Fruit fly (Drosophila melanogaster) whole organism, embryonic: ENCODE measurements around the gene ATPsynC.

Source experiments
- CG10147 ChIP-seq: fragments of 200-800 bp; sonication (Bioruptor generic); optimal IDR thresholded peaks from 2 replicates; lab custom pipeline; 2019; ENCODE audit warnings: missing biosample characterization, mild to moderate bottlenecking, missing genetic modification characterization, moderate library complexity
- CG10274 ChIP-seq: fragments of 200-800 bp; sonication (Bioruptor generic); optimal IDR thresholded peaks from 3 replicates; lab custom pipeline; 2017; ENCODE audit warnings: missing biosample characterization, mild to moderate bottlenecking, missing genetic modification characterization
- CG10543 ChIP-seq: fragments of 200-800 bp; sonication (Bioruptor generic); optimal IDR thresholded peaks from 3 replicates; lab custom pipeline; 2017; ENCODE audit warnings: missing biosample characterization, mild to moderate bottlenecking, missing genetic modification characterization, moderate library complexity
- CG10959 ChIP-seq: fragments of 200-800 bp; sonication (Bioruptor generic); IDR thresholded peaks from 2 replicates; pipeline ENCODE4 v1.3.6; 2022; ENCODE audit warnings: missing biosample characterization, missing genetic modification characterization
- CG11723 ChIP-seq: fragments of 200-800 bp; sonication (Bioruptor generic); optimal IDR thresholded peaks from 2 replicates; lab custom pipeline; 2017; ENCODE audit warnings: missing biosample characterization, mild to moderate bottlenecking, missing genetic modification characterization
- CG12219 ChIP-seq: fragments of 200-800 bp; sonication (Bioruptor generic); optimal IDR thresholded peaks from 3 replicates; lab custom pipeline; 2018; ENCODE audit warnings: missing biosample characterization, mild to moderate bottlenecking, missing genetic modification characterization
- CG13287 ChIP-seq: fragments of 200-800 bp; sonication (Bioruptor generic); IDR thresholded peaks from 2 replicates; pipeline ENCODE4 v1.3.6; 2022; ENCODE audit warnings: missing biosample characterization, missing genetic modification characterization; ENCODE audit not compliant: partially characterized antibody
- CG2678 ChIP-seq: fragments of 200-800 bp; sonication (Bioruptor generic); optimal IDR thresholded peaks from 3 replicates; lab custom pipeline; 2019; ENCODE audit warnings: missing biosample characterization, mild to moderate bottlenecking, missing genetic modification characterization, moderate library complexity
- CG2712 ChIP-seq: fragments of 200-800 bp; optimal IDR thresholded peaks from 3 replicates; lab custom pipeline; 2019; ENCODE audit warnings: missing biosample characterization, mild to moderate bottlenecking, missing genetic modification characterization, moderate library complexity
- CG31441 ChIP-seq: fragments of 200-800 bp; sonication (Bioruptor generic); IDR thresholded peaks from 2 replicates; pipeline ENCODE4 v1.3.6; 2022; ENCODE audit warnings: missing biosample characterization, missing genetic modification characterization
- CG33557 ChIP-seq: fragments of 200-800 bp; sonication (Bioruptor generic); optimal IDR thresholded peaks from 2 replicates; lab custom pipeline; 2019; ENCODE audit warnings: missing biosample characterization, mild to moderate bottlenecking, missing genetic modification characterization, moderate library complexity
- CG3407 ChIP-seq: fragments of 200-800 bp; sonication (Bioruptor generic); optimal IDR thresholded peaks from 2 replicates; lab custom pipeline; 2018; ENCODE audit warnings: missing biosample characterization, mild to moderate bottlenecking, missing genetic modification characterization
- CG3995 ChIP-seq: fragments of 200-800 bp; sonication (Bioruptor generic); optimal IDR thresholded peaks from 3 replicates; lab custom pipeline; 2016; ENCODE audit warnings: missing biosample characterization, missing genetic modification characterization
- CG4424 ChIP-seq: fragments of 200-800 bp; sonication (Bioruptor generic); optimal IDR thresholded peaks from 3 replicates; lab custom pipeline; 2016; ENCODE audit warnings: missing biosample characterization, missing genetic modification characterization
- CG4617 ChIP-seq: fragments of 200-800 bp; sonication (Bioruptor generic); optimal IDR thresholded peaks from 3 replicates; lab custom pipeline; 2016; ENCODE audit warnings: missing biosample characterization, missing genetic modification characterization, borderline replicate concordance
- CG6689 ChIP-seq: fragments of 200-800 bp; sonication (Bioruptor generic); IDR thresholded peaks from 2 replicates; pipeline ENCODE4 v1.3.6; 2022; ENCODE audit warnings: missing biosample characterization, missing genetic modification characterization
- CG7271 ChIP-seq: fragments of 200-800 bp; sonication (Bioruptor generic); optimal IDR thresholded peaks from 2 replicates; lab custom pipeline; 2018; ENCODE audit warnings: missing biosample characterization, mild to moderate bottlenecking, missing genetic modification characterization, moderate library complexity
- CG7372 ChIP-seq: fragments of 200-800 bp; sonication (Bioruptor generic); IDR thresholded peaks from 2 replicates; pipeline ENCODE4 v1.3.6; 2022; ENCODE audit warnings: missing biosample characterization, missing genetic modification characterization
- CG7556 ChIP-seq: fragments of 200-800 bp; sonication (Bioruptor generic); optimal IDR thresholded peaks from 2 replicates; lab custom pipeline; 2017; ENCODE audit warnings: missing biosample characterization, mild to moderate bottlenecking, missing genetic modification characterization
- CG9609 ChIP-seq: fragments of 200-800 bp; sonication (Bioruptor generic); optimal IDR thresholded peaks from 3 replicates; lab custom pipeline; 2016; ENCODE audit warnings: missing biosample characterization, missing genetic modification characterization
- Dek ChIP-seq: fragments of 200-800 bp; sonication (Bioruptor generic); optimal IDR thresholded peaks from 3 replicates; lab custom pipeline; 2019; ENCODE audit warnings: missing biosample characterization, mild to moderate bottlenecking, missing genetic modification characterization, moderate library complexity
- Doc2 ChIP-seq: fragments of 200-800 bp; sonication (Bioruptor generic); IDR thresholded peaks from 2 replicates; pipeline ENCODE4 v1.3.6; 2022; ENCODE audit warnings: missing biosample characterization, missing genetic modification characterization
- HLH4C ChIP-seq: fragments of 200-800 bp; sonication (Bioruptor generic); IDR thresholded peaks from 3 replicates; pipeline ENCODE4 v1.3.6; 2022; ENCODE audit warnings: missing biosample characterization, missing genetic modification characterization; ENCODE audit not compliant: partially characterized antibody
- Hey ChIP-seq: fragments of 200-800 bp; sonication (Bioruptor generic); optimal IDR thresholded peaks from 3 replicates; lab custom pipeline; 2018; ENCODE audit warnings: missing biosample characterization, mild to moderate bottlenecking, missing genetic modification characterization
- Kr ChIP-seq: fragments of 200-800 bp; sonication (Bioruptor generic); optimal IDR thresholded peaks from 2 replicates; lab custom pipeline; 2017; ENCODE audit warnings: missing biosample characterization, mild to moderate bottlenecking, missing genetic modification characterization
- Mad ChIP-seq: fragments of 200-800 bp; sonication (Bioruptor generic); optimal IDR thresholded peaks from 2 replicates; lab custom pipeline; 2016; ENCODE audit warnings: missing biosample characterization, missing genetic modification characterization
- Max ChIP-seq: fragments of 200-800 bp; sonication (Bioruptor generic); optimal IDR thresholded peaks from 2 replicates; lab custom pipeline; 2016; ENCODE audit warnings: missing biosample characterization, mild to moderate bottlenecking, missing genetic modification characterization
- Meics ChIP-seq: fragments of 200-800 bp; sonication (Bioruptor generic); optimal IDR thresholded peaks from 2 replicates; lab custom pipeline; 2017; ENCODE audit warnings: missing biosample characterization, mild to moderate bottlenecking, missing genetic modification characterization
- NFAT ChIP-seq: fragments of 200-800 bp; sonication (Bioruptor generic); IDR thresholded peaks from 2 replicates; pipeline ENCODE4 v1.3.6; 2022; ENCODE audit warnings: missing biosample characterization, missing genetic modification characterization
- Ravus ChIP-seq: fragments of 200-800 bp; sonication (Bioruptor generic); IDR thresholded peaks from 2 replicates; pipeline ENCODE4 v1.3.6; 2022; ENCODE audit warnings: missing biosample characterization, missing genetic modification characterization
- Usf ChIP-seq: fragments of 200-800 bp; sonication (Bioruptor generic); optimal IDR thresholded peaks from 2 replicates; lab custom pipeline; 2017; ENCODE audit warnings: missing genotype, missing biosample characterization, missing genetic modification characterization
- Vsx1 ChIP-seq: fragments of 200-800 bp; sonication (Bioruptor generic); optimal IDR thresholded peaks from 2 replicates; lab custom pipeline; 2017; ENCODE audit warnings: missing biosample characterization, mild to moderate bottlenecking, missing genetic modification characterization, missing genetic modification reagents
- bigmax ChIP-seq: fragments of 200-800 bp; sonication (Bioruptor generic); optimal IDR thresholded peaks from 2 replicates; lab custom pipeline; 2018; ENCODE audit warnings: missing biosample characterization, mild to moderate bottlenecking, missing genetic modification characterization
- chm ChIP-seq: fragments of 200-800 bp; sonication (Bioruptor generic); IDR thresholded peaks from 2 replicates; pipeline ENCODE4 v1.3.6; 2022; ENCODE audit warnings: missing biosample characterization, missing genetic modification characterization
- crol ChIP-seq: fragments of 200-800 bp; sonication (Bioruptor generic); IDR thresholded peaks from 2 replicates; pipeline ENCODE4 v1.3.6; 2022; ENCODE audit warnings: missing biosample characterization, missing genetic modification characterization
- cwo ChIP-seq: fragments of 200-800 bp; sonication (Bioruptor generic); optimal IDR thresholded peaks from 3 replicates; lab custom pipeline; 2017; ENCODE audit warnings: missing biosample characterization, missing genetic modification characterization, mild to moderate bottlenecking, moderate library complexity, missing genetic modification reagents
- fu2 ChIP-seq: fragments of 200-800 bp; sonication (Bioruptor generic); optimal IDR thresholded peaks from 2 replicates; lab custom pipeline; 2016; ENCODE audit warnings: missing biosample characterization, missing genetic modification characterization
- nerfin-1 ChIP-seq: fragments of 200-800 bp; sonication (Bioruptor generic); optimal IDR thresholded peaks from 3 replicates; lab custom pipeline; 2019; ENCODE audit warnings: missing biosample characterization, mild to moderate bottlenecking, missing genetic modification characterization, moderate library complexity
- odd ChIP-seq: fragments of 200-800 bp; sonication (Bioruptor generic); optimal IDR thresholded peaks from 2 replicates; lab custom pipeline; 2017; ENCODE audit warnings: missing biosample characterization, mild to moderate bottlenecking, missing genetic modification characterization
- so ChIP-seq: fragments of 200-800 bp; sonication (Bioruptor generic); IDR thresholded peaks from 3 replicates; pipeline ENCODE4 v1.3.6; 2022; ENCODE audit warnings: missing biosample characterization, missing genetic modification characterization
- stwl ChIP-seq: fragments of 200-800 bp; sonication (Bioruptor generic); optimal IDR thresholded peaks from 3 replicates; lab custom pipeline; 2018; ENCODE audit warnings: missing biosample characterization, mild to moderate bottlenecking, missing genetic modification characterization, moderate library complexity
- sug ChIP-seq: fragments of 200-800 bp; optimal IDR thresholded peaks from 2 replicates; lab custom pipeline; 2019; ENCODE audit warnings: missing biosample characterization, mild to moderate bottlenecking, missing genetic modification characterization, moderate library complexity
- tin ChIP-seq: fragments of 200-800 bp; sonication (Bioruptor generic); optimal IDR thresholded peaks from 3 replicates; lab custom pipeline; 2016; ENCODE audit warnings: missing biosample characterization, missing genetic modification characterization
- tna ChIP-seq: fragments of 200-800 bp; sonication (Bioruptor generic); IDR thresholded peaks from 2 replicates; pipeline ENCODE4 v1.3.6; 2022; ENCODE audit warnings: missing biosample characterization, missing genetic modification characterization; ENCODE audit not compliant: partially characterized antibody
- z ChIP-seq: fragments of 200-800 bp; sonication (Bioruptor generic); IDR thresholded peaks from 3 replicates; pipeline ENCODE4 v1.3.6; 2022; ENCODE audit warnings: missing biosample characterization, missing genetic modification characterization
- zen2 ChIP-seq: fragments of 200-800 bp; sonication (Bioruptor generic); IDR thresholded peaks from 3 replicates; pipeline ENCODE4 v1.3.6; 2022; ENCODE audit warnings: missing biosample characterization, missing genetic modification characterization; ENCODE audit not compliant: partially characterized antibody

ATPsynC gene

dm6 chr3R:31254808-31255207 is 35.4 kb upstream of the ATPsynC start, which contains the start of the genes CG1750 and spn-F (continued):
- TF ChIP-seq zen2 (GFP tag; lab: Robert Waterston, UW) (no peak; the same call in 2 of the 3 replicates), CG9609 (GFP tag; lab: Kevin White, UChicago) (no peak), Meics (GFP tag; lab: Kevin White, UChicago) (no peak), CG4617 (peak; percentile 64)

dm6 chr3R:31252093-31252962 is 32.9 kb upstream of the ATPsynC start, which contains the start of the genes qless and mRpL32:
Gene qless, minus strand, starts transcription at chr3R:31252608.
Gene mRpL32, plus strand, starts transcription at chr3R:31252872.
- TF ChIP-seq Usf (GFP tag; lab: Kevin White, UChicago): no peak
- peak; percentile 58 for TF ChIP-seq sug (tag; lab: Kevin White, UChicago)
- peak; percentile 82 for TF ChIP-seq tin (GFP tag; lab: Kevin White, UChicago)
- TF ChIP-seq z (GFP tag; lab: Robert Waterston, UW): no peak
- no peak for TF ChIP-seq tna (GFP tag; lab: Robert Waterston, UW)
- peak; percentile 54 for TF ChIP-seq stwl (tag; lab: Kevin White, UChicago)
- no peak for TF ChIP-seq CG11723
- no peak for TF ChIP-seq cwo (GFP tag; lab: Kevin White, UChicago)
- no peak for TF ChIP-seq Doc2 (GFP tag; lab: Robert Waterston, UW)
- peak; percentile 62; the same call in 1 of the 2 replicates for TF ChIP-seq NFAT (GFP tag; lab: Robert Waterston, UW)
- no peak for TF ChIP-seq CG10274 (GFP tag; lab: Kevin White, UChicago)
- peak; percentile 51 for TF ChIP-seq CG10959
- no peak for TF ChIP-seq CG10543 (GFP tag; lab: Kevin White, UChicago)
- peak; percentile 66 for TF ChIP-seq HLH4C
- peak; percentile 65 for TF ChIP-seq CG3995 (GFP tag; lab: Kevin White, UChicago)
- TF ChIP-seq CG12219: no peak
- TF ChIP-seq Kr (GFP tag; lab: Kevin White, UChicago): no peak
- TF ChIP-seq CG2712 (tag; lab: Kevin White, UChicago): peak; percentile 85
- TF ChIP-seq nerfin-1 (tag; lab: Kevin White, UChicago): peak; percentile 46
- TF ChIP-seq CG10147 (GFP tag; lab: Kevin White, UChicago): peak; percentile 38
- TF ChIP-seq Vsx1 (GFP tag; lab: Kevin White, UChicago): no peak
- no peak for TF ChIP-seq Dek (tag; lab: Kevin White, UChicago)
- TF ChIP-seq so: 0 out of 3 replicates have a peak, but pooled peaks have one; percentile 66
- TF ChIP-seq crol: no peak
- TF ChIP-seq bigmax (GFP tag; lab: Kevin White, UChicago): no peak
- TF ChIP-seq Hey (tag; lab: Kevin White, UChicago): no peak
- peak; percentile 26 for TF ChIP-seq CG9609 (GFP tag; lab: Kevin White, UChicago)
- peak; percentile 59 for TF ChIP-seq fu2 (GFP tag; lab: Kevin White, UChicago)
- TF ChIP-seq chm (GFP tag; lab: Robert Waterston, UW): no peak
- no peak for TF ChIP-seq CG33557
- peak; percentile 76 for TF ChIP-seq CG4424 (GFP tag; lab: Kevin White, UChicago)
- TF ChIP-seq CG7271: no peak
- peak; percentile 26 for TF ChIP-seq odd
- TF ChIP-seq CG6689 (GFP tag; lab: Robert Waterston, UW): peak; percentile 88
- no peak for TF ChIP-seq Mad
- no peak for TF ChIP-seq CG3407 (GFP tag; lab: Kevin White, UChicago)
- TF ChIP-seq CG31441 (GFP tag; lab: Robert Waterston, UW): peak; percentile 47; the same call in 1 of the 2 replicates
- TF ChIP-seq Ravus (GFP tag; lab: Robert Waterston, UW): no peak; the same call in 1 of the 2 replicates
- TF ChIP-seq Max: peak; percentile 76
- peak; percentile 93 for TF ChIP-seq CG13287 (GFP tag; lab: Robert Waterston, UW)
- peak; percentile 79 for TF ChIP-seq CG7372 (GFP tag; lab: Robert Waterston, UW)
- TF ChIP-seq CG2678: no peak
- TF ChIP-seq CG7556 (GFP tag; lab: Kevin White, UChicago): no peak
